In genomic region chrIV:7815683-7816183, ce11 we compare ENCODE assay signal across 1 worm cellular context.
TF ChIP-seq lines count a peak whose summit lies in the region.

Gene cdgs-1 (minus strand): TSS chrIV:7815733.

TF ChIP-seq in whole organism, L1 larva, 84 proteins besides CTCF, POLR2A, EP300 and RAD21 (continued from another document):
- TF ChIP-seq unc-86 (tag; optimal IDR thresholded peaks at IDR 0.05; lab: Kevin White, UChicago) = no peak
- TF ChIP-seq snu-23 (GFP tag; optimal IDR thresholded peaks at IDR 0.05; lab: Kevin White, UChicago) = peak; percentile 70
- TF ChIP-seq nhr-12 (tag; optimal IDR thresholded peaks at IDR 0.05; lab: Kevin White, UChicago) = no peak
- peak; percentile 36 to 41 (median 36) for TF ChIP-seq dpl-1 (GFP tag; optimal IDR thresholded peaks at IDR 0.05; lab: Kevin White, UChicago)
- TF ChIP-seq unc-98 (GFP tag; IDR thresholded peaks at IDR 0.05; lab: Robert Waterston, UW) = no peak
- TF ChIP-seq unc-62 (GFP tag; optimal IDR thresholded peaks at IDR 0.05; lab: Kevin White, UChicago) = no peak
- no peak for TF ChIP-seq nhr-28 (tag; optimal IDR thresholded peaks at IDR 0.05; lab: Kevin White, UChicago)
- TF ChIP-seq fos-1 (tag; optimal IDR thresholded peaks at IDR 0.05; lab: Kevin White, UChicago) = no peak
- TF ChIP-seq ceh-88 (GFP tag; IDR thresholded peaks at IDR 0.05; lab: Robert Waterston, UW) = no peak
- peak; percentile 41 to 73 for TF ChIP-seq lin-35 (GFP tag; optimal IDR thresholded peaks at IDR 0.05; lab: Kevin White, UChicago)
- TF ChIP-seq ceh-8 (GFP tag; optimal IDR thresholded peaks at IDR 0.05; lab: Kevin White, UChicago) = no peak
- TF ChIP-seq C04F5.9 (tag; optimal IDR thresholded peaks at IDR 0.05; lab: Kevin White, UChicago) = no peak
- peak; percentile 78 for TF ChIP-seq mep-1 (tag; optimal IDR thresholded peaks at IDR 0.05; lab: Kevin White, UChicago)
- peak; percentile 46 to 57 for TF ChIP-seq efl-1 (optimal IDR thresholded peaks at IDR 0.05; lab: Kevin White, UChicago)
- peak; percentile 40 to 88 for TF ChIP-seq efl-1 (GFP tag; optimal IDR thresholded peaks at IDR 0.05 in 1 of 2; lab: Kevin White, UChicago)
- TF ChIP-seq blmp-1 (tag; optimal IDR thresholded peaks at IDR 0.05; lab: Kevin White, UChicago) = peak; percentile 69
- TF ChIP-seq mab-9 (GFP tag; IDR thresholded peaks at IDR 0.05; lab: Robert Waterston, UW) = no peak
- TF ChIP-seq ztf-11 (tag; optimal IDR thresholded peaks at IDR 0.05; lab: Kevin White, UChicago) = no peak
- TF ChIP-seq alr-1 (tag; optimal IDR thresholded peaks at IDR 0.05; lab: Kevin White, UChicago; ENCODE audit: borderline replicate concordance) = no peak
- no peak for TF ChIP-seq irx-1 (tag; optimal IDR thresholded peaks at IDR 0.05; lab: Kevin White, UChicago)
- no peak for TF ChIP-seq tlp-1 (tag; optimal IDR thresholded peaks at IDR 0.05; lab: Kevin White, UChicago)
- peak; percentile 45 to 70 for TF ChIP-seq lsy-2 (tag; optimal IDR thresholded peaks at IDR 0.05; lab: Kevin White, UChicago)
- no peak for TF ChIP-seq egl-13 (tag; optimal IDR thresholded peaks at IDR 0.05; lab: Kevin White, UChicago)
- TF ChIP-seq ama-1 (optimal IDR thresholded peaks at IDR 0.05; lab: Kevin White, UChicago) = no peak
- peak; percentile 33 for TF ChIP-seq nhr-85 (tag; lab: Kevin White, UChicago)
- TF ChIP-seq nhr-84 (tag; optimal IDR thresholded peaks at IDR 0.05; lab: Kevin White, UChicago) = no peak
- no peak for TF ChIP-seq pqm-1 (tag; optimal IDR thresholded peaks at IDR 0.05; lab: Kevin White, UChicago)
- TF ChIP-seq swsn-7 (tag; optimal IDR thresholded peaks at IDR 0.05; lab: Kevin White, UChicago) = peak; percentile 28
- no peak for TF ChIP-seq Y116A8C.19 (tag; optimal IDR thresholded peaks at IDR 0.05; lab: Kevin White, UChicago; ENCODE audit: borderline replicate concordance)
- TF ChIP-seq tbx-2 (tag; optimal IDR thresholded peaks at IDR 0.05; lab: Kevin White, UChicago) = peak; percentile 28
- no peak for TF ChIP-seq unc-30 (tag; optimal IDR thresholded peaks at IDR 0.05; lab: Kevin White, UChicago)
- TF ChIP-seq ceh-90 (tag; optimal IDR thresholded peaks at IDR 0.05; lab: Kevin White, UChicago) = no peak
- TF ChIP-seq fkh-8 (tag; optimal IDR thresholded peaks at IDR 0.05; lab: Kevin White, UChicago) = peak; percentile 2
- peak; percentile 29 for TF ChIP-seq nhr-47 (tag; optimal IDR thresholded peaks at IDR 0.05; lab: Kevin White, UChicago)
- no peak for TF ChIP-seq fkh-4 (tag; optimal IDR thresholded peaks at IDR 0.05; lab: Kevin White, UChicago; ENCODE audit: borderline replicate concordance)
